Fruit fly (Drosophila melanogaster): ENCODE data around the gene CG42458.
"Not testable (repeated sequence)": the region's sequence is repeated elsewhere in the genome, so short reads cannot be mapped to it uniquely, and the experiment has no call there.

The CG42458 gene

DNA sequence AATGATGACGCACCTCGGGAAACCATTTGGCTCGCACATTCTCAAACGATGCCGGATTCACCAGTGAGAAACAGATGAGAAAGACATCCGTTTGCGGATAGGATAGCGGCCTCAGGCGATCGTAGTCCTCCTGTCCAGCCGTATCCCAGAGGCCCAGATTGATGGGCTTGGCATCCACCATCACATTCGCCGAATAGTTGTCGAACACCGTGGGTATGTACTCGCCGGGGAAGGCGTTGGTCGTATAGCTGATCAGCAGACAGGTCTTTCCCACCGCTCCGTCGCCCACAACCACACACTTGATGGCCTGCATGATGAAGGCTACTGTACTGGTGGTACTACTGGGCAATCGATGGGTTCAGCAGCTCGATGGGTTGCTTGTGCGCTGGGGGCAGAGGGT, 10.6 kb downstream of the CG42458 start:
- TF ChIP-seq noc (tag; optimal IDR thresholded peaks at IDR 0.05): no peak

dm6 chr3L:7434715-7435653, 11.4 kb downstream of the CG42458 start, which contains the start of gene Rac2:
Gene Rac2, minus strand, starts transcription at chr3L:7435190.
- peak; percentile 60 for TF ChIP-seq noc (tag; optimal IDR thresholded peaks at IDR 0.05)

DNA sequence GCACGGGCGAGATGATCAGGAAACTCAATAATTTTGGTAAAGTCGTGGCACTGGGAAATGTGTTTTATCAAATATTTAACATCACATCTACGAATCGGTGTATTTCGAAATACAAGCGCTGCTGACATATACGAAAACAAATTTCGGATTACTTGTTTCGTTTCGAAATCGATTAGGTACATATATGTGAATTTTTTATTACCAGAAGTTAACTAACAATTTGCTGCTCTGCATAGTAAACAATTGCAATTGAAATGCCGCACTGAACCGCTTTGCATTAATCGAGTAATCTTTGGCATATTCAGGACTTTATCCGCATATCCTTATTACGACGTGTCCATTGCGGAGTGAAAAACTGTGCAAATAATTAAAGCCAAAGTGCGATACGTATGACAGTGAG, 13.7 kb downstream of the CG42458 start, which contains the start of gene CG14835:
TSS of gene CG14835 (minus strand) at position 101 of the 400 bp plus-strand sequence.
- no peak for TF ChIP-seq noc (tag; optimal IDR thresholded peaks at IDR 0.05)

DNA sequence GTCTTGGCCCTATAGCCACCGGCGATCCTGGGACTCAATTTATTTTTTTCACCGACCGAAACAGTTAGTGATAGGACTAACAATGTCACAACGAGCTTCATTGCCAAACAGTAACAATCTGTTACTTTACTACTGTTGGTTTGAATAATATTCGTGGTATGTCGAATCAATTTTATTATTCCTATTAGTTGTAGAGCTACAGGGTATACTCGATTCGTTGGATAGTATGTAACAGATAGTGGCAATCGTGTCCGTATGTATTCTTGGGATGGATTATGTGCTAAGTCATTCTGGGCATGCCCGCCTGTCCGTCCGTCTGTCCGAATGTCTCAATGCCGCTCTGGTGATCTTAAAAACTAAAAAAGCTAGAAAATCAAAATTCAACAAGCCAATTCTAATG, 15.7 kb downstream of the CG42458 start, which contains the start of gene sphinx1:
TSS of gene sphinx1 (minus strand) at position 101 of the 400 bp plus-strand sequence.
- TF ChIP-seq noc (tag; optimal IDR thresholded peaks at IDR 0.05): no peak

- TF ChIP-seq noc (tag; optimal IDR thresholded peaks at IDR 0.05): no peak
Measured at dm6 chr3L:7440633-7441032, 17.0 kb downstream of the CG42458 start, which contains the start of gene sphinx2. Gene sphinx2, minus strand, starts transcription at chr3L:7440733.

- no peak for TF ChIP-seq noc (tag; optimal IDR thresholded peaks at IDR 0.05)
Measured at dm6 chr3L:7449097-7449496, 25.5 kb downstream of the CG42458 start.

- TF ChIP-seq noc (tag; optimal IDR thresholded peaks at IDR 0.05): no peak
Measured at dm6 chr3L:7450553-7450952, 26.9 kb downstream of the CG42458 start, which contains the start of gene CG33278. Gene CG33278, plus strand, starts transcription at chr3L:7450853.

dm6 chr3L:7455849-7456248, 32.2 kb downstream of the CG42458 start, which contains the start of gene ppk26:
Gene ppk26, plus strand, starts transcription at chr3L:7456149.
- TF ChIP-seq noc (tag; optimal IDR thresholded peaks at IDR 0.05): no peak

DNA sequence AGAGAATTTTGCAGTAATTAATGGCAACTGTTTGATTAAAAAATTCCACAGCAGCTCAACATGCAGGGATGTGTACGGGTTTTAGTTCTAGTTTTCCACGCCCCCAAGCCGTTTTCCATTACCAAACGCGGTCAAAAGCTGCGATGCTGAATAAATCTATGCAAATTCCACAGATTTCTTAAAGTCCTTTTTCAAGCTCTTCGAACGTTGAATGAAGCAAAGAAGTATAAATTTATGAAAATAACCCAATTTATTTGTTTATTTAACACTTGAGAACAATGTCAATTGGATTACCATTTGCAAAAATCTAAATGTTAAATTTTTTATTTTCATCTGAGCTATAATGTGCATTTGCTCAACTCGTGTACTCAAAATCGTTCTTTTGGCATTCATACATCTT, 41.6 kb downstream of the CG42458 start, which contains the start of the genes CG42660, CG42661 and Tsp66A:
TSS of gene CG42660 (plus strand) at position 301 of the 400 bp plus-strand sequence.
TSS of gene CG42661 (plus strand) at position 301 of the 400 bp plus-strand sequence.
TSS of gene Tsp66A (plus strand) at position 301 of the 400 bp plus-strand sequence.
- no peak for TF ChIP-seq noc (tag; optimal IDR thresholded peaks at IDR 0.05)

- no peak for TF ChIP-seq noc (tag; optimal IDR thresholded peaks at IDR 0.05)
Measured at dm6 chr3L:7470202-7470601, 46.6 kb downstream of the CG42458 start, which contains the start of gene CG8543. Gene CG8543, minus strand, starts transcription at chr3L:7470302.

DNA sequence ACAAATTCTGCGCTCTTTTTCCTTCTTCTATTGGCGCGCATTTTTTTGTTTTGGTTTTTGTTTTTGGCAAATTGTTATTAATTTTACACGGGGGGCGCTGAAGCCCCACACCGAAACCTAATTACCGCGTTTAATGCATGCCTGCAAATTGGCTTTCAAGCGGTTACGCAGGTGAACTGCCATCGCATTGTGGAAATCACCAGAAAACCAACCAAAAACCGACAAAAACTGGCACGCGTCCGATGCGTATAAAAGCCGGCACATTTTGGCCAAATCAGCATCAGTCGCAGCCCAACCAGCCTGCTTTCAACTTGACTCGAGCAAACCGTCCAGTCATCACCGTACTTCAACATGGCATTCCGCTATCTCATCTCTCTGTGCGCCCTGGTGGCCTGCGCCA, 47.6 kb downstream of the CG42458 start, which contains the start of gene CG8541:
TSS of gene CG8541 (plus strand) at position 301 of the 400 bp plus-strand sequence.
- no peak for TF ChIP-seq noc (tag; optimal IDR thresholded peaks at IDR 0.05)

DNA sequence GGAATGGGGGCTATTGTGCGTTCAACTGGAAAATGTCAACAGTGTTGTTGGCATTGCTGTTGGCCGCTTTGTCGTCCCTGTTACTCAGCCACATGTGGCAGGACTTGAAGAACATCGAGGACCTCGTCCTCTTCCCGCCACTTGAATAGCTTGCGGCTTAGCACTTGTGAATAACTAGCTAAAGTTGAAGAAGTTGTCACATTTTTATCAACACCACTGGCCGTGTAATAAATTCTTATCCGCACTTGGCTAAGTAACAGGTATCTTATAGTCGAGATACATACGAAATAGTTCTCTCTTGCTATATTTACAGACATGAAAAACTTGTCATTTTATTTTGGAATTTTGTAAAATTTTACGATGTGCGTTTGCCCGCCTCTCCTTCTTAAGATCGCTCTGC, 51.6 kb downstream of the CG42458 start, which contains the start of gene CG43292:
TSS of gene CG43292 (plus strand) at position 301 of the 400 bp plus-strand sequence.
- TF ChIP-seq noc (tag; optimal IDR thresholded peaks at IDR 0.05): no peak

dm6 chr3L:7485667-7486066, 62.0 kb downstream of the CG42458 start, which contains the start of gene mthl6:
Gene mthl6, plus strand, starts transcription at chr3L:7485967.
- no peak for TF ChIP-seq noc (tag; optimal IDR thresholded peaks at IDR 0.05)

DNA sequence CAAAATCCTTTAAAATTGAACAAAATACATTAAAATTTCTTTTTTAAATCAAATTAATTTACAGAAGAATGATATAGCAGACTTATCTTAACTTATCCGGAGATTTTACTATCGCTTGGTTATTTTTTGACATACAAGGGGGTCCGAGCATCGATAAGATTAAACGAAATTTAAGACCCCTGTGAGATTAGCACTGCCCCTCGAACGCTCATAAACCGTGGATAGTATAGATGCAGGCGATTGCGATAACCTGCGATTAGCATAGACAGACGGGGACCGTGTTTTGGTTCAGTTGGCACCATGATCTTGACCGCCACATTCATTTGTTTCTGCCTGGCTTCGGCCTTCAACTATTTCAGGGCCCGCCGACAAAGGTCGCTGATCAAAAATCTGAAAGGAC, 67.9 kb downstream of the CG42458 start, which contains the start of gene Cyp316a1:
TSS of gene Cyp316a1 (plus strand) at position 301 of the 400 bp plus-strand sequence.
- no peak for TF ChIP-seq noc (tag; optimal IDR thresholded peaks at IDR 0.05)

- no peak for TF ChIP-seq noc (tag; optimal IDR thresholded peaks at IDR 0.05)
Measured at dm6 chr3L:7496097-7496496, 72.5 kb downstream of the CG42458 start, which contains the start of gene Cyp4d8. Gene Cyp4d8, minus strand, starts transcription at chr3L:7496197.

dm6 chr3L:7498731-7499130, 75.1 kb downstream of the CG42458 start, which contains the start of gene CG8539:
Gene CG8539, minus strand, starts transcription at chr3L:7498831.
- TF ChIP-seq noc (tag; optimal IDR thresholded peaks at IDR 0.05): not testable (repeated sequence)
